Worm (Caenorhabditis elegans) whole organism, late embryonic: Measurements from ENCODE around the gene K10G9.2.

Source experiments
- C08G9.2 ChIP-seq: sonication (generic microtip); optimal IDR thresholded peaks from 2 replicates; lab custom pipeline; 2016; ENCODE audit warnings: mild to moderate bottlenecking, missing genetic modification characterization, moderate library complexity, missing compliant biosample characterization
- C38D4.7 ChIP-seq: fragments of 200-800 bp; sonication (Bioruptor generic); optimal IDR thresholded peaks from 2 replicates; lab custom pipeline; 2018; ENCODE audit warnings: mild to moderate bottlenecking, missing genetic modification characterization, moderate library complexity, missing compliant biosample characterization
- F13H6.1 ChIP-seq: sonication (generic microtip); optimal IDR thresholded peaks from 2 replicates; lab custom pipeline; 2016; ENCODE audit warnings: missing genetic modification characterization, missing compliant biosample characterization
- K09A11.1 ChIP-seq: sonication (generic microtip); optimal IDR thresholded peaks from 2 replicates; lab custom pipeline; 2017; ENCODE audit warnings: antibody characterized with exemption, mild to moderate bottlenecking, missing genetic modification characterization, missing compliant biosample characterization; ENCODE audit not compliant: insufficient read depth
- Y22D7AL.16 ChIP-seq: sonication (generic microtip); optimal IDR thresholded peaks from 2 replicates; lab custom pipeline; 2016; ENCODE audit warnings: missing genetic modification characterization, missing compliant biosample characterization
- ceh-19 ChIP-seq: fragments of 200-800 bp; sonication (Bioruptor generic); optimal IDR thresholded peaks from 2 replicates; lab custom pipeline; 2018; ENCODE audit warnings: mild to moderate bottlenecking, missing genetic modification characterization, missing compliant biosample characterization
- ceh-22 ChIP-seq: sonication (generic microtip); optimal IDR thresholded peaks from 2 replicates; lab custom pipeline; 2017; ENCODE audit warnings: missing biosample characterization, missing genetic modification characterization
- ceh-24 ChIP-seq: sonication (generic microtip); optimal IDR thresholded peaks from 2 replicates; lab custom pipeline; 2016; ENCODE audit warnings: mild to moderate bottlenecking, missing genetic modification characterization, missing compliant biosample characterization
- ceh-30 ChIP-seq: fragments of 150-350 bp; optimal IDR thresholded peaks from 2 replicates; lab custom pipeline; 2014; ENCODE audit warnings: missing biosample characterization, missing genetic modification characterization
- ceh-45 ChIP-seq: fragments of 200-800 bp; sonication (Bioruptor generic); IDR thresholded peaks from 2 replicates; pipeline ENCODE4 v1.3.6; 2022; ENCODE audit warnings: missing genetic modification reagents, missing genetic modification characterization, missing compliant biosample characterization
- ceh-6 ChIP-seq: fragments of 200-800 bp; sonication (Bioruptor generic); optimal IDR thresholded peaks from 2 replicates; lab custom pipeline; 2018; ENCODE audit warnings: mild to moderate bottlenecking, missing genetic modification characterization, missing compliant biosample characterization
- ceh-9 ChIP-seq: sonication (generic microtip); optimal IDR thresholded peaks from 2 replicates; lab custom pipeline; 2016; ENCODE audit warnings: mild to moderate bottlenecking, missing genetic modification characterization, inconsistent platforms, missing compliant biosample characterization
- ets-4 ChIP-seq: sonication (generic microtip); optimal IDR thresholded peaks from 2 replicates; lab custom pipeline; 2016; ENCODE audit warnings: missing genetic modification characterization, missing compliant biosample characterization
- eyg-1 ChIP-seq: sonication (generic microtip); optimal IDR thresholded peaks from 2 replicates; lab custom pipeline; 2016; ENCODE audit warnings: missing genotype, missing genetic modification characterization, missing compliant biosample characterization
- fkh-10 ChIP-seq: fragments of 150-350 bp; optimal IDR thresholded peaks from 2 replicates; lab custom pipeline; 2014; ENCODE audit warnings: missing biosample characterization, missing genetic modification reagents, missing genetic modification characterization
- fkh-6 ChIP-seq: sonication (generic microtip); optimal IDR thresholded peaks from 2 replicates; lab custom pipeline; 2016; ENCODE audit warnings: missing genetic modification characterization, missing compliant biosample characterization
- gmeb-2 ChIP-seq: sonication (generic microtip); optimal IDR thresholded peaks from 2 replicates; lab custom pipeline; 2016; ENCODE audit warnings: missing genetic modification characterization, inconsistent platforms, missing compliant biosample characterization
- hlh-6 ChIP-seq: sonication (generic microtip); optimal IDR thresholded peaks from 2 replicates; lab custom pipeline; 2016; ENCODE audit warnings: missing genotype, missing genetic modification characterization, missing compliant biosample characterization
- hlh-8 ChIP-seq: sonication (generic microtip); optimal IDR thresholded peaks from 2 replicates; lab custom pipeline; 2016; ENCODE audit warnings: missing genotype, missing genetic modification characterization, missing compliant biosample characterization
- lin-11 ChIP-seq: fragments of 200-800 bp; sonication (Bioruptor generic); optimal IDR thresholded peaks from 2 replicates; lab custom pipeline; 2018; ENCODE audit warnings: mild to moderate bottlenecking, missing genetic modification characterization, missing compliant biosample characterization
- mec-3 ChIP-seq: sonication (generic microtip); optimal IDR thresholded peaks from 2 replicates; lab custom pipeline; 2016; ENCODE audit warnings: borderline replicate concordance, missing genetic modification characterization, missing compliant biosample characterization
- nhr-11 ChIP-seq: fragments of 150-350 bp; optimal IDR thresholded peaks from 2 replicates; lab custom pipeline; 2014; ENCODE audit warnings: missing biosample characterization, missing genetic modification characterization
- nhr-232 ChIP-seq: sonication (generic microtip); optimal IDR thresholded peaks from 2 replicates; lab custom pipeline; 2016; ENCODE audit warnings: missing genetic modification characterization, missing compliant biosample characterization
- odd-2 ChIP-seq: sonication (generic microtip); optimal IDR thresholded peaks from 2 replicates; lab custom pipeline; 2017; ENCODE audit warnings: antibody characterized with exemption, mild to moderate bottlenecking, missing genetic modification characterization, missing compliant biosample characterization
- pax-1 ChIP-seq: fragments of 150-350 bp; optimal IDR thresholded peaks from 2 replicates; lab custom pipeline; 2014; ENCODE audit warnings: missing biosample characterization, missing genetic modification characterization
- pha-4 ChIP-seq: fragments of 150-350 bp; optimal IDR thresholded peaks from 2 replicates; lab custom pipeline; 2018; ENCODE audit warnings: missing biosample characterization, missing genetic modification reagents, missing genetic modification characterization
- pqm-1 ChIP-seq: sonication (generic microtip); optimal IDR thresholded peaks from 2 replicates; lab custom pipeline; 2016; ENCODE audit warnings: missing genetic modification characterization, missing compliant biosample characterization
- pros-1 ChIP-seq: fragments of 150-350 bp; optimal IDR thresholded peaks from 2 replicates; lab custom pipeline; 2014; ENCODE audit warnings: missing biosample characterization, missing genetic modification reagents, missing genetic modification characterization
- sox-2 ChIP-seq: fragments of 200-800 bp; sonication (Bioruptor generic); IDR thresholded peaks from 2 replicates; pipeline ENCODE4 v1.3.6; 2022; ENCODE audit warnings: missing genetic modification reagents, missing genetic modification characterization, missing compliant biosample characterization
- sox-4 ChIP-seq: sonication (generic microtip); optimal IDR thresholded peaks from 2 replicates; lab custom pipeline; 2017; ENCODE audit warnings: mild to moderate bottlenecking, missing genetic modification characterization, inconsistent platforms, missing compliant biosample characterization
- tbx-2 ChIP-seq: sonication (generic microtip); optimal IDR thresholded peaks from 2 replicates; lab custom pipeline; 2016; ENCODE audit warnings: missing genetic modification characterization, missing compliant biosample characterization
- tbx-7 ChIP-seq: sonication (generic microtip); optimal IDR thresholded peaks from 2 replicates; lab custom pipeline; 2016; ENCODE audit warnings: missing genotype, missing genetic modification characterization, missing compliant biosample characterization
- ttx-3 ChIP-seq: sonication (generic microtip); optimal IDR thresholded peaks from 2 replicates; lab custom pipeline; 2016; ENCODE audit warnings: missing genetic modification reagents, missing genetic modification characterization, missing compliant biosample characterization
- unc-42 ChIP-seq: sonication (generic microtip); optimal IDR thresholded peaks from 2 replicates; lab custom pipeline; 2016; ENCODE audit warnings: missing genotype, missing genetic modification characterization, missing compliant biosample characterization
- unc-86 ChIP-seq: sonication (generic microtip); optimal IDR thresholded peaks from 2 replicates; lab custom pipeline; 2016; ENCODE audit warnings: missing genetic modification characterization, missing compliant biosample characterization
- ztf-16 ChIP-seq: sonication (generic microtip); optimal IDR thresholded peaks from 2 replicates; lab custom pipeline; 2017; ENCODE audit warnings: missing genetic modification characterization, missing compliant biosample characterization

Gene K10G9.2

ce11 chrIII:10336109-10336508, 50.4 kb downstream of the K10G9.2 start:
- TF ChIP-seq eyg-1 (tag; lab: Kevin White, UChicago) (no peak), ceh-24 (no peak), odd-2 (no peak), nhr-232 (no peak), nhr-11 (tag; lab: Kevin White, UChicago) (no peak), ets-4 (no peak), ttx-3 (tag; lab: Kevin White, UChicago) (no peak), sox-4 (tag; lab: Kevin White, UChicago) (no peak), ztf-16 (tag; lab: Kevin White, UChicago) (no peak), unc-42 (tag; lab: Kevin White, UChicago) (no peak), pros-1 (tag; lab: Kevin White, UChicago) (no peak), gmeb-2 (tag; lab: Kevin White, UChicago) (no peak), ceh-9 (tag; lab: Kevin White, UChicago) (no peak), tbx-7 (tag; lab: Kevin White, UChicago) (no peak), fkh-6 (tag; lab: Kevin White, UChicago) (no peak), mec-3 (tag; lab: Kevin White, UChicago) (no peak), ceh-45 (GFP tag; lab: Robert Waterston, UW) (no peak), pax-1 (tag; lab: Kevin White, UChicago) (no peak), pha-4 (tag; lab: Kevin White, UChicago) (no peak)
- TF ChIP-seq, all 69 proteins: peak for 0

DNA sequence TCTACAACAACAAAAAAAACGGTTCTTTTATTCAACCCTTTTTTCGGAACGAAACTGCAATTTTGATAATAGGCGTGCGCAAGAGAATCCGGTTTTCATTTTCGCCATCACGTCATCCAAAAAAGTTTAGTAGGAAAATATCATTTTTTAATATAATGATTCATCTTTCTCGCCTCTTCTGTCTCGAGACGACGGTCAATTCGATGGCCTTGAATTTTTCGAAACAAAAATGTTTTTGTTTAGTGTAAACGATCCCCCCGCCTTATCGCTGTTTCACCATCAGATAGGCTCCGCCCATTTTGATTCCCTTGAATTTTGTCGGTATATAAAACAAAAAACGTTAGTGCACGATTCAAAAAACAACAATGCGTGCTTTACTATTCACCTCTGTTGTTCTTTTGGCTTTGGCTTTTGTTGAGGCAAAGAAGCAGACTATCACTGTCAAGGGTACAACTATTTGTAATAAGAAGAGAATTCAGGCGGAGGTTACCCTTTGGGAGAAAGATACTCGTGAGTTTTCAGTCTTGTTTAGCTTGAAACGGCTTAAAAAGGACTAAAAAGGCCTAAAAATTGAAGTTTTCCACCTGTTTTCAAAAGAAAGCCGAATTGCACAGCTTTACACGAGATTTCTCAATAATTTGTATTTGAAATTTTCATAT, 51.9 kb downstream of the K10G9.2 start, which contains the start of gene ttr-15:
TSS of gene ttr-15 (plus strand) at position 340 of the 659 bp plus-strand sequence.
- no peak for TF ChIP-seq tbx-2 (tag; lab: Kevin White, UChicago)
- TF ChIP-seq ceh-30 (tag; lab: Kevin White, UChicago): no peak
- TF ChIP-seq tbx-7 (tag; lab: Kevin White, UChicago): no peak
- no peak for TF ChIP-seq ceh-19 (GFP tag; lab: Kevin White, UChicago)
- no peak for TF ChIP-seq sox-2 (GFP tag; lab: Robert Waterston, UW)
- no peak for TF ChIP-seq unc-86 (tag; lab: Kevin White, UChicago)
- TF ChIP-seq eyg-1 (tag; lab: Kevin White, UChicago): no peak
- TF ChIP-seq F13H6.1 (tag; lab: Kevin White, UChicago): no peak
- no peak for TF ChIP-seq ceh-6 (GFP tag; lab: Kevin White, UChicago)
- TF ChIP-seq fkh-10 (GFP tag; lab: Kevin White, UChicago): no peak
- no peak for TF ChIP-seq hlh-6 (tag; lab: Kevin White, UChicago)
- TF ChIP-seq C08G9.2 (tag; lab: Kevin White, UChicago): no peak
- no peak for TF ChIP-seq K09A11.1 (tag; lab: Kevin White, UChicago)
- no peak for TF ChIP-seq hlh-8 (tag; lab: Kevin White, UChicago)
- no peak for TF ChIP-seq unc-42 (tag; lab: Kevin White, UChicago)
- no peak for TF ChIP-seq ceh-22 (tag; lab: Kevin White, UChicago)
- no peak for TF ChIP-seq C38D4.7 (GFP tag; lab: Kevin White, UChicago)
- TF ChIP-seq Y22D7AL.16: no peak
- no peak for TF ChIP-seq pqm-1
- TF ChIP-seq lin-11 (tag; lab: Kevin White, UChicago): no peak
